Worm (Caenorhabditis elegans): ENCODE data around the gene D2089.3.
A peak's percentile ranks its signal among the peaks of the same experiment; 100 is the strongest.

Gene D2089.3

ce11 chrII:10662279-10662678 is 2.7 kb downstream of the D2089.3 start (continued):
- no peak for TF ChIP-seq cebp-2 (GFP tag; IDR thresholded peaks at IDR 0.05)
- 0 out of 2 replicates have a peak, but pooled peaks have one; percentile 13 for TF ChIP-seq D2030.7 (GFP tag; IDR thresholded peaks at IDR 0.05)
- TF ChIP-seq nfyb-1 (GFP tag; IDR thresholded peaks at IDR 0.05), result peak; percentile 59; the same call in 1 of the 2 replicates
- no peak for TF ChIP-seq B0035.1 (tag; optimal IDR thresholded peaks at IDR 0.05)
- TF ChIP-seq sptf-2 (GFP tag; optimal IDR thresholded peaks at IDR 0.05), result no peak
- no peak for TF ChIP-seq let-526 (GFP tag; IDR thresholded peaks at IDR 0.05)
- no peak for TF ChIP-seq madf-10 (tag; optimal IDR thresholded peaks at IDR 0.05)
- TF ChIP-seq mcd-1 (GFP tag; IDR thresholded peaks at IDR 0.05), result 0 out of 2 replicates have a peak, but pooled peaks have one; percentile 4
- no peak for TF ChIP-seq sea-2 (GFP tag; IDR thresholded peaks at IDR 0.05)

ce11 chrII:10661448-10662064 is 3.4 kb downstream of the D2089.3 start:
- TF ChIP-seq F22D6.2 (tag; optimal IDR thresholded peaks at IDR 0.05), result no peak
- 0 out of 2 replicates have a peak, but pooled peaks have one; percentile 35 for TF ChIP-seq bed-1 (GFP tag; IDR thresholded peaks at IDR 0.05)
- TF ChIP-seq lin-40 (tag; optimal IDR thresholded peaks at IDR 0.05), result no peak
- no peak for TF ChIP-seq rpc-1 (optimal IDR thresholded peaks at IDR 0.05)
- TF ChIP-seq rpc-1 (tag; optimal IDR thresholded peaks at IDR 0.05), result no peak
- no peak for TF ChIP-seq mes-4 (tag; optimal IDR thresholded peaks at IDR 0.05)
- no peak for TF ChIP-seq unc-62 (GFP tag; optimal IDR thresholded peaks at IDR 0.05)

DNA sequence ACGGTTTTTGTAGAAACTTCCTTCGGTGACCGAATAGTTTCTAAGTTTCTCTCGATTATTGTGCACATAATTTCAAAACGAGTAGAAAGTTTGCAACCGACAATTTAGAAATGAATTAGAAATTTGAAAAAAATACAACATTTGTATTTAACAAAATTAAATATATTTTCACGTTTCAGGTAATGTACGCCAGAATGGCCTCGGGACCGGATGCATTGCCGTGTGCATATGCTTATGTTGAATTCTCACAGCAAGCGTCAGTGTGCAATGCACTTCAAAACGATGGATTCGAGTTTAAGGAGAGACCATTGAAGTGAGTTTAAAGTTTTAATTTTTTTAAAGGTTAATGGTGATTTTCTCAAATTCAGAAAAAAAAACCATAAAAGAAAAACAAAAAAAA is 4.0 kb downstream of the D2089.3 start, which contains the start of gene marc-2:
marc-2 (minus strand) TSS at position 101 of the 400 bp plus-strand sequence.
- TF ChIP-seq madf-6 (GFP tag; IDR thresholded peaks at IDR 0.05), result peak; percentile 38; the same call in 1 of the 2 replicates
- no peak for TF ChIP-seq nhr-179 (tag; optimal IDR thresholded peaks at IDR 0.05)

- TF ChIP-seq dox-1 (GFP tag; IDR thresholded peaks at IDR 0.05), result no peak
- no peak for TF ChIP-seq snpc-4 (GFP tag; optimal IDR thresholded peaks at IDR 0.05)
- no peak for TF ChIP-seq snpc-4 (tag; optimal IDR thresholded peaks at IDR 0.05)
Observed at ce11 chrII:10659585-10659984, 5.3 kb downstream of the D2089.3 start.

- TF ChIP-seq B0019.2 (GFP tag; conservative IDR thresholded peaks at IDR 0.05) (no peak), ekl-4 (GFP tag; IDR thresholded peaks at IDR 0.05) (no peak), lin-40 (tag; optimal IDR thresholded peaks at IDR 0.05) (peak; percentile 37), xnd-1 (tag; optimal IDR thresholded peaks at IDR 0.05) (peak; percentile 33), F57C9.4 (tag; optimal IDR thresholded peaks at IDR 0.05) (no peak), mcd-1 (GFP tag; IDR thresholded peaks at IDR 0.05) (peak; percentile 72), dpl-1 (GFP tag; optimal IDR thresholded peaks at IDR 0.05) (peak; percentile 21), gei-17 (GFP tag; optimal IDR thresholded peaks at IDR 0.05) (no peak), athp-1 (tag; optimal IDR thresholded peaks at IDR 0.05) (no peak), ceh-40 (GFP tag; IDR thresholded peaks at IDR 0.05) (no peak), aptf-3 (GFP tag; IDR thresholded peaks at IDR 0.05) (no peak), die-1 (tag; optimal IDR thresholded peaks at IDR 0.05) (no peak), efl-1 (GFP tag; optimal IDR thresholded peaks at IDR 0.05) (peak; percentile 34), B0035.1 (tag; optimal IDR thresholded peaks at IDR 0.05) (no peak), ama-1 (optimal IDR thresholded peaks at IDR 0.05) (no peak), ama-1 (GFP tag; optimal IDR thresholded peaks at IDR 0.05) (no peak), attf-5 (GFP tag; optimal IDR thresholded peaks at IDR 0.05) (peak; percentile 69), lir-1 (GFP tag; conservative IDR thresholded peaks at IDR 0.05) (peak; percentile 48; the same call in 1 of the 2 replicates), F39B2.1 (GFP tag; IDR thresholded peaks at IDR 0.05) (no peak), snpc-4 (GFP tag; optimal IDR thresholded peaks at IDR 0.05) (peak; percentile 54), snpc-4 (tag; optimal IDR thresholded peaks at IDR 0.05) (peak in 3 of 4 experiments; percentile 23 to 74 (median 29)), lin-35 (GFP tag; optimal IDR thresholded peaks at IDR 0.05) (peak in 1 of 3 experiments; percentile 50), ceh-91 (GFP tag; IDR thresholded peaks at IDR 0.05) (peak; percentile 68), nhr-80 (tag; optimal IDR thresholded peaks at IDR 0.05) (peak; percentile 22), hsf-1 (GFP tag; IDR thresholded peaks at IDR 0.05) (no peak), ztf-18 (tag; optimal IDR thresholded peaks at IDR 0.05) (peak; percentile 3)
Observed at ce11 chrII:10658576-10659256, 6.2 kb downstream of the D2089.3 start, which contains the start of the genes snu-13 and rsp-7. snu-13 (minus strand) TSS chrII:10658626. rsp-7 (plus strand) TSS chrII:10659206.

Data from whole organism, young adult.